Worm (Caenorhabditis elegans): Measurements from ENCODE around the gene R151.1.

Gene R151.1

DNA sequence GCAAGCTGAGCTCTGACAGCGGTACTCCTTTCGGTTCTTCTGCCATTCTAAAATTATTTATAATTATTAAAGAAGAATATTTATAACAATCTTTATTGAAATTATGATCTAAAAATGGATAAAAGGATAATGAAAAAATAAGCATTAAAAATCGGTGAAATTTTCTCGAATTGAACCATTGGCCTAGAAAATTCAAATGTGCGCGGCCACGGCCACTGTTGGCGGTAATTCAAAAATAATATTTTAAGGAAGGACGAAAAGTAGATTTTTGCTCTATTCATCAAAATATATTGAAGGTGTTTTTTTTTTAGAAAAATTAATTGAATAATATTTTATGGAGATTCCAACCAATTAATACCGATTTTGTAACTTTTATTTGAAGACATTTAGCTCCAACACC lies 17.5 kb upstream of the R151.1 start, which contains the start of gene pfd-5 (continued):
- TF ChIP-seq madf-2 (tag; optimal IDR thresholded peaks at IDR 0.05) (peak; percentile 20), fkh-10 (GFP tag; optimal IDR thresholded peaks at IDR 0.05) (no peak), hlh-8 (tag; optimal IDR thresholded peaks at IDR 0.05) (peak; percentile 94), ceh-34 (tag; optimal IDR thresholded peaks at IDR 0.05) (no peak), C38D4.7 (GFP tag; optimal IDR thresholded peaks at IDR 0.05) (no peak), pha-2 (tag; optimal IDR thresholded peaks at IDR 0.05) (peak; percentile 34), fkh-6 (tag; optimal IDR thresholded peaks at IDR 0.05) (peak; percentile 47), ahr-1 (tag; optimal IDR thresholded peaks at IDR 0.05) (peak; percentile 20), ceh-45 (GFP tag; IDR thresholded peaks at IDR 0.05) (no peak), ama-1 (optimal IDR thresholded peaks at IDR 0.05) (no peak), ceh-6 (GFP tag; optimal IDR thresholded peaks at IDR 0.05) (no peak), nhr-232 (tag; optimal IDR thresholded peaks at IDR 0.05) (no peak), eyg-1 (tag; optimal IDR thresholded peaks at IDR 0.05) (peak; percentile 29), ceh-2 (tag; optimal IDR thresholded peaks at IDR 0.05) (peak; percentile 95), ceh-19 (GFP tag; optimal IDR thresholded peaks at IDR 0.05) (no peak), pag-3 (tag; optimal IDR thresholded peaks at IDR 0.05; ENCODE audit: borderline replicate concordance) (no peak), npax-4 (tag; optimal IDR thresholded peaks at IDR 0.05) (no peak), che-1 (tag; optimal IDR thresholded peaks at IDR 0.05) (peak; percentile 5), fax-1 (tag; optimal IDR thresholded peaks at IDR 0.05) (peak; percentile 74)

DNA sequence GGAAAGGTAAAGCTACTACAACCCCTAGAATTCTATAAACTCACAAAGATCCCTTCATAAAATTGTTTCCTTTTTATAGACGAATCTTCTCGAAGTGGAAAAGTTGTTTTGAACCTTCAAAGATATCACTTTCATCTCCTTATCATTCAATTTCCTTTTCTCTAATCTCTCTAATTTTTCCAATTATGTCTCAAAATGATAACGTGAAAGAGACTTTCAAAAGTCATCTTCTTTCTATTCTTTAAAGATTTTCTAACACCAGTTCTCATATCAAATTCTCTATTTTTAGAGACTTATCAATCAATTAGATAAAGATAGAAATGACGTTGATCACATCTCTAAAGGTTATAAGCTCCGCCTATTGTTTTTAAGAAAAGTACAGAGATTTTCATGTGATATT lies 16.9 kb upstream of the R151.1 start:
- TF ChIP-seq unc-86 (tag; optimal IDR thresholded peaks at IDR 0.05) (no peak), unc-42 (tag; optimal IDR thresholded peaks at IDR 0.05) (no peak), ceh-6 (GFP tag; optimal IDR thresholded peaks at IDR 0.05) (no peak), sox-2 (GFP tag; IDR thresholded peaks at IDR 0.05) (no peak), dmd-4 (tag; optimal IDR thresholded peaks at IDR 0.05; ENCODE audit: borderline replicate concordance) (no peak)

DNA sequence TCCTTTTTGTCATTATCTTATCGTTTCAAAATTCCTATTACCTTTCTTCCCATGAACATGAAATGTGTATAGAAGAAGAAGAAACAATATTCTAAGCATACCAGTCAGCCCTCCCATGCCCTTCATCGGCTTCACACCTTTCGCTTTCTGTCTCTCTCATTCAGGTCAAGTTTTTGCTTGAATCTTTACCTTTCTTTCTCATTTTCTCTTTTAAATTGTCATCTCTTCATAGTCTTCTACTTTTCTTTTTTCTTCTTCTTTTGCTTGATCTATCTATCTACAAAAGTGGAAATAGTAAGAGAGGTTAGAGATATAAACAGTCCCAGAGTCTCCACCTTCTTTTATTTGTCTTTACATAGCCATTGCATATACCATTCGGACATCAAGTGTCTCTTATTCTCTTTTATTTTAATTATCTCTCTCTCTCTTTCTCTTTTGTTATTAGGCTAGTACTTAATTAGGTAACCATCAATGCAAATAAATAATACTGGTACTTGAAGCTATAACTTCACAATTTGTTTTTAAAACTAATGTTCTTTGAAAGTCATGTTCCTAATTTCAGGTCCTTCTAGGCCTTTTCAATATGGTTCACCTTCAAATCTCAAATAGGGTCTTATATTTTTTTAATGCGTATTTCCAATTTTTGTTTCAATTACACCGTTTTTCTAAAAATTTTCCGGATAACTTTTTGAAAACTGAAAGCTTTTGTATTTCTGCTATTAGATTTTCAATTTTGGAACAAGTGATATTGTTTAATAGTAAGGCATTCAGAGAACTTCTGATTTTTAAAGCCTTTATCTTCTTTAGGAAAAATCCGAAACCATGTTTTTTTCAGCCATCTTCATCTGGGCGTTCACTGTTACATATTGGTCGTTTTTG lies 14.7 kb upstream of the R151.1 start, which contains the start of gene dpy-31:
Gene dpy-31 (plus strand): TSS at position 829 of the 879 bp plus-strand sequence.
- TF ChIP-seq unc-55 (GFP tag; optimal IDR thresholded peaks at IDR 0.05): no peak
- no peak for TF ChIP-seq dve-1 (tag; optimal IDR thresholded peaks at IDR 0.05)
- no peak for TF ChIP-seq hlh-6 (tag; optimal IDR thresholded peaks at IDR 0.05)

DNA sequence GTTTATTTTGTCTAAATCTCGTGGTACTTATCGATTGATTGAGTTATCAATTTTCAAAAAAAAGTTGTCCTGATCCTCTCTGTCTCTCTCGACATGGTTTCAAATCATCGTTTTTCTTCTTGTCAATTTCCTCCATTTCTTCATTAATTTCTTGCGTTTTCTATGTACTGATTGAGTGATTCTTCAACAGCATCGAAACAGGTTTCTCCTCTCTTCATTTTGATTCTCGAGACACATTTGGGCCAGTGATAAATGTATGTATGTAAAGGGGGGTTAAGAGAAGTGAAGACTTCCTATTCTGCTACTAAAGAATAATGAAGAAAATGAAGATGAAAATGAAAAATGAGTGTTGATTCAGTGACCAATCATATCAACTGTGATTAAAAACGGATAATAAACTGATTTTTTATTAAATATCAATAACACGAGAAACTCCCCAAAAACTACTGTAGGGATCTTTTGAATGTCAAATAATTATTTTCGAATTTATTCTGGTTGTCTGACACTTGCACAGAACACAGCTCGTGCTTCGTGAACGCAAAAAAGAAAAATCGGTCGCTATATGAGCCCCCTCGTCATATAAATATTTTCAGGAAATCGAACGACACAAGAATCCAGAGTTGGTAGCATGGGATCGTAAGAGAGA lies 13.1 kb upstream of the R151.1 start:
- TF ChIP-seq ceh-34 (tag; optimal IDR thresholded peaks at IDR 0.05): no peak

DNA sequence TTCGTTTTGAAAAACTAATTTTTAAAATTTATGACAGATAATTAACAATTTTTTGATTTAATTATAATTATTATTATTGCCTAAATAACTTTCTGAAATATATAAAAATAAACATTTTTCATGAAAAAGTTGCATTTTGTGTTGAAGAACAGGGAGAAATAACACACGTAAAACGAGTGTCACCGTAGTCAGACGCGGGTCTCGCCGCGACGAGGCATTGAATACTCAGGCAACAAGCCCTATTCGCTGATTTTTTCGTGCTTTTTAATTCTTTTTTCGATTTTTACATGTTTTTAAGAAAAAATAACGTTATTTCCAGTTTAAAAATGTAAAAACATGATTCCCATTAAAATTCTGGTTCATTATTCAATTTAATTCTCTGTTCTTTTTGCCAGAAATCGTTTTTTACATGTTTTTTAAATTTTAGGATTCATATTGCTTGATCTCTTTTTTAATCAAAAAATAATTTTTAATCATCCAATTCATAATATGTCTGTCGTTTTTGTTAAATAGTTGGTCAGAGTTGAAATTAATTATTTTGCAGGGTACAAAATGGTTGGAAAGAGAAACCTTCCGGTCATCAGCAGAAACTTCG lies 8.3 kb upstream of the R151.1 start, which contains the start of gene rpl-6:
Gene rpl-6 (plus strand): TSS at position 545 of the 595 bp plus-strand sequence.
- TF ChIP-seq ahr-1 (tag; optimal IDR thresholded peaks at IDR 0.05) (no peak), nfya-1 (tag; optimal IDR thresholded peaks at IDR 0.05) (peak; percentile 93), unc-42 (tag; optimal IDR thresholded peaks at IDR 0.05) (peak; percentile 12), ceh-2 (tag; optimal IDR thresholded peaks at IDR 0.05) (no peak), pha-2 (tag; optimal IDR thresholded peaks at IDR 0.05) (peak; percentile 4), dmd-4 (tag; optimal IDR thresholded peaks at IDR 0.05; ENCODE audit: borderline replicate concordance) (no peak), elt-2 (tag; optimal IDR thresholded peaks at IDR 0.05) (peak; percentile 42), ceh-34 (tag; optimal IDR thresholded peaks at IDR 0.05) (peak; percentile 1), eyg-1 (tag; optimal IDR thresholded peaks at IDR 0.05) (no peak), tbx-2 (tag; optimal IDR thresholded peaks at IDR 0.05) (peak; percentile 23), ets-4 (tag; optimal IDR thresholded peaks at IDR 0.05) (no peak), unc-3 (GFP tag; conservative IDR thresholded peaks at IDR 0.05) (no peak), unc-3 (tag; optimal IDR thresholded peaks at IDR 0.05) (no peak), ceh-24 (tag; optimal IDR thresholded peaks at IDR 0.05) (no peak), ceh-14 (tag; optimal IDR thresholded peaks at IDR 0.05) (no peak), ceh-31 (tag; optimal IDR thresholded peaks at IDR 0.05) (peak; percentile 34), lim-6 (tag; optimal IDR thresholded peaks at IDR 0.05) (no peak), pax-1 (tag; optimal IDR thresholded peaks at IDR 0.05) (peak; percentile 57)

Data from whole organism, late embryonic.